Worm (Caenorhabditis elegans) whole organism, young adult: ENCODE measurements around the gene F18E2.15.

Experiments
- T07F8.4 ChIP-seq: sonication (generic microtip); optimal IDR thresholded peaks from 2 replicates; lab custom pipeline; 2016; ENCODE audit warnings: mild to moderate bottlenecking, missing genetic modification characterization, moderate library complexity, missing compliant biosample characterization
- Y53F4B.3 ChIP-seq: fragments of 200-800 bp; sonication (Bioruptor generic); IDR thresholded peaks from 2 replicates; pipeline ENCODE4 v1.3.6; 2022; ENCODE audit warnings: missing genetic modification reagents, missing genetic modification characterization, missing compliant biosample characterization
- Y53G8AR.9 ChIP-seq: fragments of 200-800 bp; sonication (Bioruptor generic); conservative IDR thresholded peaks from 2 replicates; pipeline ENCODE4 v1.3.6; 2022; ENCODE audit warnings: missing genetic modification reagents, missing genetic modification characterization, missing compliant biosample characterization
- ama-1 ChIP-seq, 3 experiments: fragments of 150-350 bp in 1 of 3; sonication (generic microtip) in 2 of 3; optimal IDR thresholded peaks; 2 replicates each; lab custom pipeline; 2014 to 2018; ENCODE audit warnings: missing biosample characterization in 2 of 3, missing genetic modification characterization in 2 of 3, missing genetic modification reagents in 2 of 3
- aptf-2 ChIP-seq: fragments of 200-800 bp; sonication (Bioruptor generic); conservative IDR thresholded peaks from 2 replicates; pipeline ENCODE4 v1.3.6; 2022; ENCODE audit warnings: missing genetic modification reagents, missing genetic modification characterization, missing compliant biosample characterization
- ceh-100 ChIP-seq: fragments of 200-800 bp; sonication (Bioruptor generic); IDR thresholded peaks from 2 replicates; pipeline ENCODE4 v1.3.6; 2022; ENCODE audit warnings: missing genetic modification reagents, missing genetic modification characterization, missing compliant biosample characterization
- ceh-91 ChIP-seq: fragments of 200-800 bp; sonication (Bioruptor generic); IDR thresholded peaks from 2 replicates; pipeline ENCODE4 v1.3.6; 2022; ENCODE audit warnings: missing genetic modification reagents, missing genetic modification characterization, missing compliant biosample characterization
- die-1 ChIP-seq: sonication (generic microtip); optimal IDR thresholded peaks from 2 replicates; lab custom pipeline; 2016; ENCODE audit warnings: missing genotype, mild to moderate bottlenecking, missing genetic modification characterization, missing compliant biosample characterization
- lin-35 ChIP-seq, 3 experiments: fragments of 150-350 bp in 2 of 3; sonication (generic microtip) in 1 of 3; optimal IDR thresholded peaks; 2 replicates each; lab custom pipeline; 2014 to 2018; ENCODE audit warnings: missing biosample characterization in 3 of 3, missing genetic modification characterization in 3 of 3, missing genetic modification reagents in 3 of 3
- lin-40 ChIP-seq: sonication (generic microtip); optimal IDR thresholded peaks from 2 replicates; lab custom pipeline; 2016; ENCODE audit warnings: missing genetic modification characterization, mild to moderate bottlenecking, missing compliant biosample characterization, missing genotype, missing genetic modification reagents
- nfyb-1 ChIP-seq: fragments of 200-800 bp; sonication (Bioruptor generic); IDR thresholded peaks from 2 replicates; pipeline ENCODE4 v1.3.6; 2022; ENCODE audit warnings: missing genetic modification reagents, missing genetic modification characterization, missing compliant biosample characterization
- rec-8 ChIP-seq, 2 experiments: sonication (generic microtip); optimal IDR thresholded peaks; 2 replicates each; lab custom pipeline; 2016; ENCODE audit warnings: mild to moderate bottlenecking in 2 of 2, missing genetic modification characterization in 2 of 2, missing genetic modification reagents in 2 of 2, missing genotype in 2 of 2, missing biosample characterization in 1 of 2, missing compliant biosample characterization in 1 of 2, moderate library complexity in 1 of 2
- snpc-1.1 ChIP-seq: sonication (generic microtip); optimal IDR thresholded peaks from 2 replicates; lab custom pipeline; 2017; ENCODE audit warnings: missing genetic modification characterization, mild to moderate bottlenecking, missing compliant biosample characterization, antibody characterized with exemption, moderate library complexity, missing genotype, missing genetic modification reagents; ENCODE audit not compliant: insufficient read depth
- somi-1 ChIP-seq: fragments of 200-800 bp; sonication (Bioruptor generic); optimal IDR thresholded peaks from 2 replicates; lab custom pipeline; 2018; ENCODE audit warnings: mild to moderate bottlenecking, missing genetic modification characterization, missing compliant biosample characterization
- xnd-1 ChIP-seq: sonication (generic microtip); optimal IDR thresholded peaks from 2 replicates; lab custom pipeline; 2016; ENCODE audit warnings: missing genotype, missing genetic modification reagents, missing genetic modification characterization, missing compliant biosample characterization
- ztf-28 ChIP-seq: fragments of 200-800 bp; sonication (Bioruptor generic); IDR thresholded peaks from 2 replicates; pipeline ENCODE4 v1.3.6; 2022; ENCODE audit warnings: missing genetic modification reagents, missing genetic modification characterization, missing compliant biosample characterization

Gene F18E2.15

DNA sequence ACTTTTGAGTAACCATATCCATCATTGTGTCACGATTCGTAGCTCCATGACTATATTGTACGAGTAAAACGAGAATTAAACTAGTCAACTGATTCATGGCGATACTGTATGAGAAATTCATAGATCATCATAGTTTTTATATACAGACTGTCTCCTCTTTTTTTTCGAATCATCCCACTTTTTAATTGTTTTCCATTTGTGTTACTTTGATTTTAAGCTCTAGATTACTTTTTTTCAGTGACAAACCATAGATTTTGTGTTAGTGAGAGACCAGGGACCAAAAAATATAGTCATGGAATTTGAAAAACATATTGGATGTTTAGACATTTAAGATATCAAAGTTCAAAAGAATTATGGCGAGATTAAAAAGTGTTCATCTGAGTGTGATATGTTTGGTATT, 48.8 kb downstream of the F18E2.15 start, which contains the start of gene R11D1.3:
R11D1.3 (minus strand) TSS at position 101 of the 400 bp plus-strand sequence.
- TF ChIP-seq xnd-1 (tag; lab: Kevin White, UChicago) (no peak), snpc-1.1 (tag; lab: Kevin White, UChicago) (no peak), lin-40 (tag; lab: Kevin White, UChicago) (no peak), lin-35 (GFP tag; optimal IDR thresholded peaks at IDR 0.05; lab: Kevin White, UChicago) (no peak), T07F8.4 (tag; lab: Kevin White, UChicago) (no peak), ceh-100 (GFP tag; lab: Robert Waterston, UW) (no peak), die-1 (tag; lab: Kevin White, UChicago) (no peak), aptf-2 (GFP tag; lab: Robert Waterston, UW) (no peak), ztf-28 (no peak), Y53G8AR.9 (GFP tag; lab: Robert Waterston, UW) (no peak), somi-1 (GFP tag; lab: Kevin White, UChicago) (no peak), Y53F4B.3 (GFP tag; lab: Robert Waterston, UW) (no peak), ama-1 (optimal IDR thresholded peaks at IDR 0.05; lab: Kevin White, UChicago) (no peak), ama-1 (GFP tag; optimal IDR thresholded peaks at IDR 0.05; lab: Kevin White, UChicago) (no peak), ceh-91 (GFP tag; lab: Robert Waterston, UW) (no peak), nfyb-1 (GFP tag; lab: Robert Waterston, UW) (no peak), rec-8 (tag; optimal IDR thresholded peaks at IDR 0.05; lab: Kevin White, UChicago) (no peak)
